Worm (Caenorhabditis elegans) whole organism, late embryonic: Measurements from ENCODE around the gene srh-272.

Experiments
- ama-1 ChIP-seq: fragments of 150-350 bp; optimal IDR thresholded peaks from 2 replicates; lab custom pipeline; 2014
- fkh-10 ChIP-seq: fragments of 150-350 bp; optimal IDR thresholded peaks from 2 replicates; lab custom pipeline; 2014; ENCODE audit warnings: missing biosample characterization, missing genetic modification reagents, missing genetic modification characterization
- pax-1 ChIP-seq: fragments of 150-350 bp; optimal IDR thresholded peaks from 2 replicates; lab custom pipeline; 2014; ENCODE audit warnings: missing biosample characterization, missing genetic modification characterization

ce11 chrV:2877509-2877908, 14.4 kb downstream of the srh-272 start, which contains the start of gene F37B4.10:
- TF ChIP-seq ama-1 (lab: Kevin White, UChicago) = no peak
- no peak for TF ChIP-seq fkh-10 (GFP tag; lab: Kevin White, UChicago)
- no peak for TF ChIP-seq pax-1 (tag; lab: Kevin White, UChicago)
